Worm (Caenorhabditis elegans): ENCODE measurements around the gene AH10.2.

DNA sequence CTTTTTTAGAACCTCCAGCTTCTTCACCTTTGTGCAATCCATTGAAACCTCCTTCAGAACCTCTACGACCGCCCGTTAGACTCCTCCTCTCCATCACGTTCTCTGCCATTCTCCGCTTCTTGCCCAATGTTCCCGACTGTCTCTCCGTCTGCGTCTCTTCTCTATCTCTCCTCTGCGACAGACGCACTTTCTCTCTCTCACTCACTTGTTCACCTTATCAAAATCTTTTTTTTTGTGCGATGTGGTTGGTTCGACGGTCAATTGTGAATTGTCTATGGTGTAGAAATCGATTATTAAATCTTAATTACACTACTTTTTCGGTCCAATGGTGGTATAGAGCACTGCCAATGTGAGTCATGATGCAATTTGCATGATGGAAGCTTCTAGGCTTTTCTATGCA, 36.9 kb downstream of the AH10.2 start, which contains the start of gene atfs-1:
- TF ChIP-seq mdl-1 (tag; optimal IDR thresholded peaks at IDR 0.05) = no peak
- TF ChIP-seq pqm-1 (tag; optimal IDR thresholded peaks at IDR 0.05) = peak; percentile 75
- peak; percentile 32 for TF ChIP-seq jun-1 (tag; optimal IDR thresholded peaks at IDR 0.05)
- TF ChIP-seq ZK546.5 (tag; optimal IDR thresholded peaks at IDR 0.05) = no peak
- TF ChIP-seq nhr-11 (tag; optimal IDR thresholded peaks at IDR 0.05) = no peak
- TF ChIP-seq nfya-1 (tag; optimal IDR thresholded peaks at IDR 0.05; ENCODE audit: insufficient read depth) = peak; percentile 80
- TF ChIP-seq nhr-237 (tag; optimal IDR thresholded peaks at IDR 0.05) = no peak
- TF ChIP-seq nhr-12 (tag; optimal IDR thresholded peaks at IDR 0.05) = no peak
- peak; percentile 57 for TF ChIP-seq nhr-23 (tag; optimal IDR thresholded peaks at IDR 0.05)
- TF ChIP-seq ceh-9 (tag; optimal IDR thresholded peaks at IDR 0.05) = no peak
- TF ChIP-seq lin-15B (tag; optimal IDR thresholded peaks at IDR 0.05) = peak; percentile 33
- TF ChIP-seq lin-39 (tag; optimal IDR thresholded peaks at IDR 0.05) = peak; percentile 53
